Worm (Caenorhabditis elegans): ENCODE results near the gene nlp-45.

Gene nlp-45

DNA sequence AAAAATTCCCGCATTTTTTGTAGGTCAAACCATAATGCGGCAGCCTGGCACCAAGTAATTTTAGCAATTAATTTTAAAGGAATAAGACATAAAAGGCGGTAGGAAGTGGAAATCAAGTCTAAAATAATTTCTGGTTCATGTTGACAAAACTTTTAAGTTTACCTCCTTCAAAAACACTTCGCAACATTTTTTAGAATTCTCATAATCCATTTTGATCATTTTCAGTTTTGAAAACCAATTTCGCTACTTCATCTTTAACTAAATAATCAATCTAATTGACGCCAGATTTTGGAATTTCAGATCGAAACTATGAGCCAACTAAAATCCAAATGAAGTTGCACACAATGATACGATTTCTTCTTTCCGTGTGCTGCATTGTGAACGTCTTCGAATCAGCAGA, 21.7 kb upstream of the nlp-45 start, which contains the start of gene lgc-40:
Gene lgc-40, plus strand, starts transcription at position 301 of the 400 bp plus-strand sequence.
- TF ChIP-seq hmg-4 (GFP tag; optimal IDR thresholded peaks at IDR 0.05) = no peak
- no peak for TF ChIP-seq scrt-1 (GFP tag; IDR thresholded peaks at IDR 0.05)
- no peak for TF ChIP-seq hmbx-1 (tag; optimal IDR thresholded peaks at IDR 0.05)
- TF ChIP-seq flt-1 (GFP tag; IDR thresholded peaks at IDR 0.05) = no peak
- no peak for TF ChIP-seq F13C5.2 (tag; optimal IDR thresholded peaks at IDR 0.05)
- no peak for TF ChIP-seq hnd-1 (tag; optimal IDR thresholded peaks at IDR 0.05)
- no peak for TF ChIP-seq ama-1 (optimal IDR thresholded peaks at IDR 0.05)
- TF ChIP-seq tra-4 (tag; optimal IDR thresholded peaks at IDR 0.05) = no peak
- no peak for TF ChIP-seq ceh-36 (tag; optimal IDR thresholded peaks at IDR 0.05)
- no peak for TF ChIP-seq tbx-11 (GFP tag; IDR thresholded peaks at IDR 0.05)
- TF ChIP-seq aly-1 (tag; optimal IDR thresholded peaks at IDR 0.05) = no peak
- TF ChIP-seq tbx-37 (GFP tag; conservative IDR thresholded peaks at IDR 0.05) = no peak
- TF ChIP-seq ets-7 (tag; optimal IDR thresholded peaks at IDR 0.05) = no peak
- no peak for TF ChIP-seq sea-1 (GFP tag; conservative IDR thresholded peaks at IDR 0.05)

DNA sequence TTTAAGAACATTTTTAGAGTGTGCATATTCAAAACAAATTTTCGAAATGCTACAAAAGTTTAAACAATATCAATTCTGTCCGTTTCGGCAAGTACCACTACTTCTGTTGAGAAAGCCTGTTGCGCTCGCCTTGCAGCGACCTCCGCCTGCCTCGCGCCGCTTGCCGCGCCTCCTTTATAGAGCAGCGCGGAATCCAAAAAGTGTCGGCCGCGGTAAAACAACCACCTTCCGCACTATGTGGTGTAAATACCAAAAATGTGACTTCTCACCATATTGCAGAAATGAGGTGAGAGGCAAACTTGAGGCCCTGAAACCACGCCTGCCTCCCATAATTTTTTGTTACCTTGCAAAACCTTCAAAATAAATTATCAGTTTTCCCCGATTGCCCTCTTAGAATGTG, 14.8 kb upstream of the nlp-45 start:
- TF ChIP-seq aly-1 (tag; optimal IDR thresholded peaks at IDR 0.05) = no peak
- no peak for TF ChIP-seq ets-7 (tag; optimal IDR thresholded peaks at IDR 0.05)
- no peak for TF ChIP-seq hnd-1 (tag; optimal IDR thresholded peaks at IDR 0.05)
- no peak for TF ChIP-seq pes-1 (GFP tag; IDR thresholded peaks at IDR 0.05)
- no peak for TF ChIP-seq ceh-13 (GFP tag; optimal IDR thresholded peaks at IDR 0.05)
- no peak for TF ChIP-seq ceh-36 (tag; optimal IDR thresholded peaks at IDR 0.05)
- TF ChIP-seq tra-4 (tag; optimal IDR thresholded peaks at IDR 0.05) = no peak
- no peak for TF ChIP-seq tbx-37 (GFP tag; conservative IDR thresholded peaks at IDR 0.05)
- no peak for TF ChIP-seq hmbx-1 (tag; optimal IDR thresholded peaks at IDR 0.05)
- TF ChIP-seq F13C5.2 (tag; optimal IDR thresholded peaks at IDR 0.05) = no peak
- TF ChIP-seq hmg-4 (GFP tag; optimal IDR thresholded peaks at IDR 0.05) = no peak

DNA sequence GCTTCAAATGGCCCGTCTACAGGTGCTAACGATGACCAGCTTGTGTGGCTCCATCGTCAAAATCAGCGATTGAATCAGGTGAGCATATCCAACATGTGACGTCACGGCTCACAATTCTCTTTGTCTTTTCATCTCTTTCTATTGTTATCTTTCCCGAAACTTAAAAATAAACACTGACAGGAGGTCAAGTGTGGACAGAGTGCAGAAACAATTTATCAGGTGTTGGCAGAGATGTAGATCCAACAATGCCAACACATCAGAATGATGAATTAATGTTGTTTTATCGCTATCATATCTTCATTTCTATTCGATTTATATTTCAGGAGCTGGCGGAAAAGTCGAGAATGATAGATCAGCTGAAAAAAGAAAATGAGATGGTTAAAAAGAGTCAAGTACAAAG, 9.9 kb upstream of the nlp-45 start:
- no peak for TF ChIP-seq B0310.2 (tag; optimal IDR thresholded peaks at IDR 0.05)
- no peak for TF ChIP-seq sea-1 (GFP tag; conservative IDR thresholded peaks at IDR 0.05)
- no peak for TF ChIP-seq ceh-13 (GFP tag; optimal IDR thresholded peaks at IDR 0.05)
- no peak for TF ChIP-seq ceh-36 (tag; optimal IDR thresholded peaks at IDR 0.05)
- no peak for TF ChIP-seq hmbx-1 (tag; optimal IDR thresholded peaks at IDR 0.05)
- TF ChIP-seq scrt-1 (GFP tag; IDR thresholded peaks at IDR 0.05) = no peak
- TF ChIP-seq pes-1 (GFP tag; IDR thresholded peaks at IDR 0.05) = no peak
- no peak for TF ChIP-seq tbx-37 (GFP tag; conservative IDR thresholded peaks at IDR 0.05)
- no peak for TF ChIP-seq hnd-1 (tag; optimal IDR thresholded peaks at IDR 0.05)
- no peak for TF ChIP-seq tra-4 (tag; optimal IDR thresholded peaks at IDR 0.05)
- TF ChIP-seq aly-1 (tag; optimal IDR thresholded peaks at IDR 0.05) = no peak
- no peak for TF ChIP-seq hmg-4 (GFP tag; optimal IDR thresholded peaks at IDR 0.05)
- no peak for TF ChIP-seq ama-1 (optimal IDR thresholded peaks at IDR 0.05)
- no peak for TF ChIP-seq ets-7 (tag; optimal IDR thresholded peaks at IDR 0.05)
- TF ChIP-seq flt-1 (GFP tag; IDR thresholded peaks at IDR 0.05) = no peak
- no peak for TF ChIP-seq F13C5.2 (tag; optimal IDR thresholded peaks at IDR 0.05)
- no peak for TF ChIP-seq tbx-11 (GFP tag; IDR thresholded peaks at IDR 0.05)

DNA sequence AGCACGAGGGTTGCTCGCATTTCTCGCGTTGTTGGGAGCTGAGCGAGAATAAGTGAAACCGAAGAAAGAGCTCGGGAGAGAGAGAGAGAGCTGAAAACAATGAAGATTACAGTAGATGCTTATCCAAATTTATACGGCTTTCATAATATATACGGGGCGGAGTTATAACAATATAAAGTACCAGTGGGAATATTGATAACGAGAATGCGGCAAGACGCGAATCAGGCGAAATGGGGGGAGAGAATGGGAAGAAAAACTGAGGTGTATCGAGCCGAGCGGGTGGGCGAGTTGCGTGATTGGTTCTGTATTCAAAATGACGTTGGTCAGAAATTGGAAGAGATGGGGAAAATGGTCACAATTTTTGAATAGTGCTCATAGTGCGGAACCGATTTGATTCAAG, 6.6 kb upstream of the nlp-45 start, which contains the start of gene nlp-2:
Gene nlp-2, minus strand, starts transcription at position 101 of the 400 bp plus-strand sequence.
- TF ChIP-seq scrt-1 (GFP tag; IDR thresholded peaks at IDR 0.05) = no peak
- no peak for TF ChIP-seq ama-1 (optimal IDR thresholded peaks at IDR 0.05)
- TF ChIP-seq ceh-36 (tag; optimal IDR thresholded peaks at IDR 0.05) = no peak
- no peak for TF ChIP-seq F13C5.2 (tag; optimal IDR thresholded peaks at IDR 0.05)
- TF ChIP-seq aly-1 (tag; optimal IDR thresholded peaks at IDR 0.05) = no peak
- TF ChIP-seq hmg-4 (GFP tag; optimal IDR thresholded peaks at IDR 0.05) = no peak
- no peak for TF ChIP-seq B0310.2 (tag; optimal IDR thresholded peaks at IDR 0.05)
- no peak for TF ChIP-seq hmbx-1 (tag; optimal IDR thresholded peaks at IDR 0.05)
- TF ChIP-seq pes-1 (GFP tag; IDR thresholded peaks at IDR 0.05) = no peak
- no peak for TF ChIP-seq hnd-1 (tag; optimal IDR thresholded peaks at IDR 0.05)
- TF ChIP-seq tbx-11 (GFP tag; IDR thresholded peaks at IDR 0.05) = no peak
- no peak for TF ChIP-seq tbx-37 (GFP tag; conservative IDR thresholded peaks at IDR 0.05)
- no peak for TF ChIP-seq ceh-13 (GFP tag; optimal IDR thresholded peaks at IDR 0.05)
- TF ChIP-seq sea-1 (GFP tag; conservative IDR thresholded peaks at IDR 0.05) = no peak
- no peak for TF ChIP-seq flt-1 (GFP tag; IDR thresholded peaks at IDR 0.05)
- no peak for TF ChIP-seq ets-7 (tag; optimal IDR thresholded peaks at IDR 0.05)
- no peak for TF ChIP-seq tra-4 (tag; optimal IDR thresholded peaks at IDR 0.05)

DNA sequence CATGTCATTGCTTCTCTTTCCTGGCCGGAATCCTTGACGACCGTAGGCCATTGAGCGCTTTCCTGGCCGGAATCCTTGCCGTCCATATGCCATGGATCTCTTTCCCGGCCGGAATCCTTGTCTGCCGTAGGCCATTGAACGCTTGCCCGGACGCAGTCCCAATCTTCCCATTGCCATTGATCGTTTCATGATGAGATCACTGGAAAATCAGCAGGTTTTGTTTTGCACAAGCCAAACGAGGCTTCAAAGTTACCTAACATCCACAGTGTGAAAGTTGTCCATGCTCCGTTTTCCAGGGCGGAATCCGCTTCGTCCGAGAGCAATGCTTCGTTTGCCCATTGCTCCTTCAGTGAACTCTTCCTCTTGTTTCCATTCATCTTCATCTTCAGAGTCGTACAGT, 6.0 kb upstream of the nlp-45 start:
- TF ChIP-seq ama-1 (optimal IDR thresholded peaks at IDR 0.05) (no peak), sea-1 (GFP tag; conservative IDR thresholded peaks at IDR 0.05) (no peak), ceh-36 (tag; optimal IDR thresholded peaks at IDR 0.05) (no peak), hmbx-1 (tag; optimal IDR thresholded peaks at IDR 0.05) (no peak)

DNA sequence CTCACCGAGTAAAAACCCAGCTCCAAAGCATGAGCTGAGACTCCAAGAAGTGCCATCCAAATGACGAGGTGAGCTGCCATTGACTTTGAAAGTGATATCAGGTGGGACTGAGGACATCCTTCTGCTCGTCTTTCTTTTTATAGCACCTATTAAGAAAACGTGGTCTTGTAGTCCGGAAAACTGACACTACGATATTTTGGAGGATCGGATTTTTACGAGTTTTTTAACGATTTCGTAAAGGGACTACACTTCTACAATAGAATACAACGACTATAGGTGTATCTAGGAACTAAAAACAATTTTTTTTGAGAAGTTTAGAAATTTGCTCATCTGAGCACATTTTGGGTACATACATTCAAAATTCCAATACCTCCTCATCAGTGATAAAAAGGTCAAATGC, 4.7 kb upstream of the nlp-45 start, which contains the start of gene nlp-23:
Gene nlp-23, minus strand, starts transcription at position 101 of the 400 bp plus-strand sequence.
- TF ChIP-seq B0310.2 (tag; optimal IDR thresholded peaks at IDR 0.05) (no peak), tbx-37 (GFP tag; conservative IDR thresholded peaks at IDR 0.05) (no peak), F13C5.2 (tag; optimal IDR thresholded peaks at IDR 0.05) (no peak), sea-1 (GFP tag; conservative IDR thresholded peaks at IDR 0.05) (no peak), hmbx-1 (tag; optimal IDR thresholded peaks at IDR 0.05) (no peak)

DNA sequence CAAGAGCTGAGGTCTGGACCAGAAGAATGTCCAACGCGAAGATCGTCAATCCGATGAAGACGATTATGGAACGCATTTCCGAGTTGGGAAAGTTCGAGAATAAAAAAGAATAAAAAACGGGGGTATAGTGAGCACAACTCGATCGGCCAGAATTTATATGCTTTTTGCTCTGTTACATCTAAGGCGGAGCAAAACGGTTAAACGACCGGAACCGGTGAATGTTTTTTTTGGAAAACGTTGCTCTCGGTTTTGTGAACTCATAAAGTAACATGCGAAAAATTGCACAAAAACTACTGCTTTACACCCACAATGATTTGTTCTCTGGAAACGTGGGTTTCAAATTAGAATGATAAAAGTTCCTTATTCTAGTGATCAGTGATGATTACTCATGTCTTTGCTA, 3.9 kb upstream of the nlp-45 start, which contains the start of gene nlp-22:
Gene nlp-22, minus strand, starts transcription at position 101 of the 400 bp plus-strand sequence.
- TF ChIP-seq B0310.2 (tag; optimal IDR thresholded peaks at IDR 0.05) (no peak), hmbx-1 (tag; optimal IDR thresholded peaks at IDR 0.05) (no peak), F13C5.2 (tag; optimal IDR thresholded peaks at IDR 0.05) (no peak), ceh-13 (GFP tag; optimal IDR thresholded peaks at IDR 0.05) (no peak), flt-1 (GFP tag; IDR thresholded peaks at IDR 0.05) (no peak), hmg-4 (GFP tag; optimal IDR thresholded peaks at IDR 0.05) (no peak), scrt-1 (GFP tag; IDR thresholded peaks at IDR 0.05) (no peak), pes-1 (GFP tag; IDR thresholded peaks at IDR 0.05) (no peak), aly-1 (tag; optimal IDR thresholded peaks at IDR 0.05) (no peak), ama-1 (optimal IDR thresholded peaks at IDR 0.05) (no peak), ets-7 (tag; optimal IDR thresholded peaks at IDR 0.05) (no peak), tbx-11 (GFP tag; IDR thresholded peaks at IDR 0.05) (no peak), tra-4 (tag; optimal IDR thresholded peaks at IDR 0.05) (no peak), sea-1 (GFP tag; conservative IDR thresholded peaks at IDR 0.05) (no peak), tbx-37 (GFP tag; conservative IDR thresholded peaks at IDR 0.05) (no peak), ceh-36 (tag; optimal IDR thresholded peaks at IDR 0.05) (no peak), hnd-1 (tag; optimal IDR thresholded peaks at IDR 0.05) (no peak)

Data from whole organism, early embryonic.